Worm (Caenorhabditis elegans): ENCODE data around the gene set-6.

ce11 chrX:11931559-11931958, 42.9 kb downstream of the set-6 start, which contains the start of gene dot-1.4:
- no peak for TF ChIP-seq nhr-12 (tag; optimal IDR thresholded peaks at IDR 0.05)
- TF ChIP-seq unc-62 (GFP tag; optimal IDR thresholded peaks at IDR 0.05) = no peak
- no peak for TF ChIP-seq sea-2 (GFP tag; optimal IDR thresholded peaks at IDR 0.05)
- no peak for TF ChIP-seq elt-3 (tag; optimal IDR thresholded peaks at IDR 0.05)
- TF ChIP-seq ceh-28 (tag; optimal IDR thresholded peaks at IDR 0.05) = no peak
- TF ChIP-seq fkh-2 (tag; optimal IDR thresholded peaks at IDR 0.05) = no peak
- no peak for TF ChIP-seq daf-12 (tag; optimal IDR thresholded peaks at IDR 0.05)
- no peak for TF ChIP-seq snpc-4 (tag; optimal IDR thresholded peaks at IDR 0.05)
- no peak for TF ChIP-seq nhr-28 (tag; optimal IDR thresholded peaks at IDR 0.05)
- TF ChIP-seq nfya-1 (tag; optimal IDR thresholded peaks at IDR 0.05; ENCODE audit: insufficient read depth) = no peak
- TF ChIP-seq eor-1 (tag; optimal IDR thresholded peaks at IDR 0.05) = no peak
